Fruit fly (Drosophila melanogaster): ENCODE measurements around the gene CG14269.

DNA sequence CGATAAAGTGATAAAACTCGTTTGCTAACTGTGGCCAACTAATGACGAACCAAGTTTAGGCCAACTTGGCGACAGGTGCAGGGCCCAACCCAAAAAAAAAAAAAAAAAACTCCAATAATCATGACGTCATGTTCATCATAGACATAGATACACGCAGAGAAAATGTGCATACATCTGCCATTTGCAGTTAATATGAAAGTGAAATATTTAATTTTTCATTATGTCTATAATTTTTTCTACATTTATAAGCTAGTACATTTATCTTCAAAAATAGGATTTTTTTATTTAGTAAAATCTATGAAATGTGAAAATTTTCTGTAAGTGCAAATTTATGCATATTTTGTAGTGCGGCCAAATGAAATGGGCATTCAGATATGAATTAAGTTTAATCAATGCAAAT is 4.0 kb downstream of the CG14269 start:
- TF ChIP-seq kay (GFP tag; ENCODE audit: borderline replicate concordance) (no peak), cnc (optimal IDR thresholded peaks at IDR 0.05) (no peak), CG5204 (GFP tag; optimal IDR thresholded peaks at IDR 0.05) (no peak), Mnt (GFP tag; optimal IDR thresholded peaks at IDR 0.05) (no peak), CG14711 (tag; optimal IDR thresholded peaks at IDR 0.05) (no peak), CG12768 (GFP tag; optimal IDR thresholded peaks at IDR 0.05) (no peak), tj (GFP tag; optimal IDR thresholded peaks at IDR 0.05) (no peak)
